Fruit fly (Drosophila melanogaster) whole organism, embryonic: ENCODE data around the gene tra.

ENCODE experiments used
- CG11456 ChIP-seq: fragments of 200-800 bp; sonication (Bioruptor generic); IDR thresholded peaks from 3 replicates; pipeline ENCODE4 v1.3.6; 2022; ENCODE audit warnings: missing biosample characterization, missing genetic modification characterization
- CG12391 ChIP-seq: fragments of 200-800 bp; sonication (Bioruptor generic); optimal IDR thresholded peaks from 3 replicates; lab custom pipeline; 2018; ENCODE audit warnings: missing biosample characterization, mild to moderate bottlenecking, missing genetic modification characterization, moderate library complexity
- CG13287 ChIP-seq: fragments of 200-800 bp; sonication (Bioruptor generic); IDR thresholded peaks from 2 replicates; pipeline ENCODE4 v1.3.6; 2022; ENCODE audit warnings: missing biosample characterization, missing genetic modification characterization; ENCODE audit not compliant: partially characterized antibody
- CG14014 ChIP-seq: fragments of 200-800 bp; sonication (Bioruptor generic); IDR thresholded peaks from 2 replicates; pipeline ENCODE4 v1.3.6; 2022; ENCODE audit warnings: missing biosample characterization, missing genetic modification characterization
- CG16813 ChIP-seq: fragments of 200-800 bp; sonication (Bioruptor generic); IDR thresholded peaks from 3 replicates; pipeline ENCODE4 v1.3.6; 2022; ENCODE audit warnings: missing biosample characterization, missing genetic modification characterization; ENCODE audit not compliant: partially characterized antibody
- CG16815 ChIP-seq: fragments of 200-800 bp; sonication (Bioruptor generic); optimal IDR thresholded peaks from 3 replicates; lab custom pipeline; 2017; ENCODE audit warnings: missing biosample characterization, mild to moderate bottlenecking, missing genetic modification characterization
- CG2116 ChIP-seq: fragments of 200-800 bp; sonication (Bioruptor generic); optimal IDR thresholded peaks from 3 replicates; lab custom pipeline; 2018; ENCODE audit warnings: missing biosample characterization, mild to moderate bottlenecking, missing genetic modification characterization
- CG32532 ChIP-seq: fragments of 200-800 bp; sonication (Bioruptor generic); IDR thresholded peaks from 2 replicates; pipeline ENCODE4 v1.3.6; 2022; ENCODE audit warnings: missing biosample characterization, missing genetic modification characterization
- CG34224 ChIP-seq: fragments of 200-800 bp; sonication (Bioruptor generic); IDR thresholded peaks from 3 replicates; pipeline ENCODE4 v1.3.6; 2022; ENCODE audit warnings: missing biosample characterization, missing genetic modification characterization; ENCODE audit not compliant: partially characterized antibody
- CG3995 ChIP-seq: fragments of 200-800 bp; sonication (Bioruptor generic); optimal IDR thresholded peaks from 3 replicates; lab custom pipeline; 2016; ENCODE audit warnings: missing biosample characterization, missing genetic modification characterization
- CG6765 ChIP-seq: fragments of 200-800 bp; sonication (Bioruptor generic); optimal IDR thresholded peaks from 3 replicates; lab custom pipeline; 2017; ENCODE audit warnings: missing biosample characterization, mild to moderate bottlenecking, missing genetic modification characterization
- CG8290 ChIP-seq, 3 experiments: fragments of 200-800 bp; sonication (Bioruptor generic); optimal IDR thresholded peaks; 2 replicates each; lab custom pipeline; 2016 to 2019; ENCODE audit warnings: missing biosample characterization in 3 of 3, missing genetic modification characterization in 3 of 3, mild to moderate bottlenecking in 2 of 3, moderate library complexity in 1 of 3
- CHES-1-like ChIP-seq: fragments of 200-800 bp; sonication (Bioruptor generic); optimal IDR thresholded peaks from 2 replicates; lab custom pipeline; 2016; ENCODE audit warnings: missing biosample characterization, missing genetic modification characterization
- D ChIP-seq, 2 experiments: fragments of 200-800 bp in 1 of 2; fragments of >200 bp in 1 of 2; sonication (Bioruptor generic) in 1 of 2; optimal IDR thresholded peaks; 2 replicates in 1 of 2; 3 replicates in 1 of 2; lab custom pipeline; 2017; ENCODE audit warnings: mild to moderate bottlenecking in 1 of 2, missing biosample characterization in 1 of 2, missing genetic modification characterization in 1 of 2, missing genetic modification reagents in 1 of 2
- Deaf1 ChIP-seq: fragments of 200-800 bp; optimal IDR thresholded peaks from 3 replicates; lab custom pipeline; 2019; ENCODE audit warnings: missing biosample characterization, mild to moderate bottlenecking, missing genetic modification characterization, moderate library complexity
- H15 ChIP-seq: fragments of 200-800 bp; sonication (Bioruptor generic); IDR thresholded peaks from 3 replicates; pipeline ENCODE4 v1.3.6; 2022; ENCODE audit warnings: missing biosample characterization, missing genetic modification characterization
- HmgZ ChIP-seq: fragments of 200-800 bp; sonication (Bioruptor generic); optimal IDR thresholded peaks from 2 replicates; lab custom pipeline; 2018; ENCODE audit warnings: missing biosample characterization, mild to moderate bottlenecking, missing genetic modification characterization
- Hmx ChIP-seq: fragments of 200-800 bp; sonication (Bioruptor generic); optimal IDR thresholded peaks from 2 replicates; lab custom pipeline; 2016; ENCODE audit warnings: missing biosample characterization, missing genetic modification characterization
- Lim3 ChIP-seq: fragments of 200-800 bp; sonication (Bioruptor generic); IDR thresholded peaks from 2 replicates; pipeline ENCODE4 v1.3.6; 2022; ENCODE audit warnings: missing biosample characterization, missing genetic modification characterization
- MBD-R2 ChIP-seq: fragments of 200-800 bp; sonication (Bioruptor generic); IDR thresholded peaks from 2 replicates; pipeline ENCODE4 v1.3.6; 2022; ENCODE audit warnings: missing biosample characterization, missing genetic modification characterization
- Med ChIP-seq: fragments of 200-800 bp; sonication (Bioruptor generic); peaks from one replicate; lab custom pipeline; 2016; ENCODE audit warnings: missing biosample characterization, missing genetic modification characterization, mild to moderate bottlenecking, inconsistent platforms, moderate library complexity
- NC2β ChIP-seq: fragments of 200-800 bp; sonication (Bioruptor generic); optimal IDR thresholded peaks from 2 replicates; lab custom pipeline; 2016; ENCODE audit warnings: missing biosample characterization, missing genetic modification characterization
- NFAT ChIP-seq: fragments of 200-800 bp; sonication (Bioruptor generic); IDR thresholded peaks from 2 replicates; pipeline ENCODE4 v1.3.6; 2022; ENCODE audit warnings: missing biosample characterization, missing genetic modification characterization
- Oli ChIP-seq: fragments of 200-800 bp; sonication (Bioruptor generic); optimal IDR thresholded peaks from 2 replicates; lab custom pipeline; 2018; ENCODE audit warnings: missing biosample characterization, mild to moderate bottlenecking, missing genetic modification characterization, moderate library complexity
- Scr ChIP-seq: fragments of 200-800 bp; sonication (Bioruptor generic); IDR thresholded peaks from 2 replicates; pipeline ENCODE4 v1.3.6; 2022; ENCODE audit warnings: missing biosample characterization, missing genetic modification characterization; ENCODE audit not compliant: partially characterized antibody
- YL-1 ChIP-seq: fragments of 200-800 bp; sonication (Bioruptor generic); optimal IDR thresholded peaks from 3 replicates; lab custom pipeline; 2017; ENCODE audit warnings: missing biosample characterization, mild to moderate bottlenecking, missing genetic modification characterization
- ac ChIP-seq: fragments of 200-800 bp; sonication (Bioruptor generic); optimal IDR thresholded peaks from 3 replicates; lab custom pipeline; 2017; ENCODE audit warnings: missing biosample characterization, mild to moderate bottlenecking, missing genetic modification characterization
- amos ChIP-seq: fragments of 200-800 bp; sonication (Bioruptor generic); IDR thresholded peaks from 2 replicates; pipeline ENCODE4 v1.3.6; 2022; ENCODE audit warnings: missing biosample characterization, missing genetic modification characterization; ENCODE audit not compliant: partially characterized antibody
- caup ChIP-seq: fragments of 200-800 bp; sonication (Bioruptor generic); optimal IDR thresholded peaks from 3 replicates; lab custom pipeline; 2017; ENCODE audit warnings: missing biosample characterization, mild to moderate bottlenecking, missing genetic modification characterization, moderate library complexity; ENCODE audit not compliant: severe bottlenecking
- crp ChIP-seq, 2 experiments: fragments of 200-800 bp; sonication (Bioruptor generic); optimal IDR thresholded peaks; 2 replicates in 1 of 2; 3 replicates in 1 of 2; lab custom pipeline; 2017; ENCODE audit warnings: missing biosample characterization in 2 of 2, missing genetic modification characterization in 2 of 2, mild to moderate bottlenecking in 1 of 2, moderate library complexity in 1 of 2
- exex ChIP-seq: fragments of 200-800 bp; sonication (Bioruptor generic); optimal IDR thresholded peaks from 4 replicates; lab custom pipeline; 2018; ENCODE audit warnings: missing biosample characterization, mild to moderate bottlenecking, missing genetic modification characterization, moderate library complexity
- grau ChIP-seq: fragments of 200-800 bp; optimal IDR thresholded peaks from 3 replicates; lab custom pipeline; 2019; ENCODE audit warnings: missing biosample characterization, mild to moderate bottlenecking, missing genetic modification characterization, moderate library complexity
- grn ChIP-seq: fragments of 200-800 bp; sonication (Bioruptor generic); optimal IDR thresholded peaks from 3 replicates; lab custom pipeline; 2017; ENCODE audit warnings: missing biosample characterization, missing genetic modification characterization
- inv ChIP-seq: fragments of 200-800 bp; sonication (Bioruptor generic); IDR thresholded peaks from 2 replicates; pipeline ENCODE4 v1.3.6; 2022; ENCODE audit warnings: missing biosample characterization, missing genetic modification characterization; ENCODE audit not compliant: partially characterized antibody
- kah ChIP-seq: fragments of 200-800 bp; sonication (Bioruptor generic); optimal IDR thresholded peaks from 2 replicates; lab custom pipeline; 2018; ENCODE audit warnings: missing biosample characterization, mild to moderate bottlenecking, missing genetic modification characterization
- ken ChIP-seq: fragments of 200-800 bp; sonication (Bioruptor generic); IDR thresholded peaks from 3 replicates; pipeline ENCODE4 v1.3.6; 2022; ENCODE audit warnings: missing biosample characterization, missing genetic modification characterization
- nom ChIP-seq: fragments of 200-800 bp; sonication (Bioruptor generic); optimal IDR thresholded peaks from 2 replicates; lab custom pipeline; 2017; ENCODE audit warnings: missing biosample characterization, missing genetic modification characterization, mild to moderate bottlenecking, moderate library complexity, missing genetic modification reagents
- pan ChIP-seq, 4 experiments: fragments of >200 bp in 3 of 4; fragments of 200-800 bp in 1 of 4; sonication (Bioruptor generic) in 1 of 4; optimal IDR thresholded peaks in 3 of 4; IDR thresholded peaks in 1 of 4; 2 replicates each; pipeline versions ENCODE4 v1.3.6 to Lab custom; 2017 to 2022; ENCODE audit warnings: missing biosample characterization in 2 of 4, missing genetic modification characterization in 2 of 4, mixed read lengths in 1 of 4
- sna ChIP-seq: fragments of 200-800 bp; sonication (Bioruptor generic); IDR thresholded peaks from 2 replicates; pipeline ENCODE4 v1.3.6; 2022; ENCODE audit warnings: missing biosample characterization, missing genetic modification characterization; ENCODE audit not compliant: partially characterized antibody
- trh ChIP-seq: fragments of 200-800 bp; sonication (Bioruptor generic); optimal IDR thresholded peaks from 2 replicates; lab custom pipeline; 2016; ENCODE audit warnings: missing biosample characterization, missing genetic modification characterization
- tx ChIP-seq: fragments of 200-800 bp; sonication (Bioruptor generic); optimal IDR thresholded peaks from 2 replicates; lab custom pipeline; 2016; ENCODE audit warnings: missing biosample characterization, missing genetic modification characterization
- vvl ChIP-seq: fragments of 200-800 bp; sonication (Bioruptor generic); IDR thresholded peaks from 2 replicates; pipeline ENCODE4 v1.3.6; 2022; ENCODE audit warnings: missing biosample characterization, missing genetic modification characterization
- wdn ChIP-seq: fragments of 200-800 bp; sonication (Bioruptor generic); IDR thresholded peaks from 2 replicates; pipeline ENCODE4 v1.3.6; 2022; ENCODE audit warnings: missing biosample characterization, missing genetic modification characterization

tra gene

DNA sequence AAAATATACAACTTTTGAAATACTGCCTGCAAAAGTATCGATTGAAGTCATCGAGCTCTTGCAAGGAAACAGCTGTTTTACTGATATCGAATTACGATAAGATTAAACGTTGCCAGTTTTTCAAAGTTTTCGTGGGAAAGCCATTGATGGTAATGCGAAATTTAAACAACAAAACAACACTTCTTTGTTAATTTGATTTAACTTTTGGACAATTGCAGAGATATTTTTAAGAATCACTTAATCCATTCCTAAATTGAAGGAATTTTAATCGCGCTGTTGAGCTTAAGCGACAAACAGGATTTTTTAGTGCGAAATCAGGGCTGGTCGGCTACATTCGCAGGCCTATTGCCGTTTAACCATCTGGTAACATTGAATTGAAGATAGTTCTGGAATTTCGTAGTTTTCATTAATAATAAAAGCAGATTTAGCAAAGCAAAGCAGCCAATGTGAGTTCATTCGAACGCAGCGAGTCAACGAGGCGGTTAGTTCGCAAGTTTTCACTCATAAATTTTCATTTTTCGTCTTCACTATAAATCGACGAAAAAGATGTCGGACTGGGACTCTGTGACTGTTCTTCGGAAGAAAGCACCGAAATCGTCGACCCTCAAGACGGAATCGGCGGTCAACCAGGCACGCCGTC is 16.4 kb downstream of the tra start, which contains the start of gene mbf1 (continued):
- TF ChIP-seq Scr (GFP tag; lab: Robert Waterston, UW), result peak; percentile 66
- no peak for TF ChIP-seq wdn (GFP tag; lab: Robert Waterston, UW)
- TF ChIP-seq crp (GFP tag; optimal IDR thresholded peaks at IDR 0.05; lab: Kevin White, UChicago), result peak; percentile 62 to 92
- TF ChIP-seq kah (GFP tag; lab: Kevin White, UChicago), result no peak
- TF ChIP-seq CG16815 (GFP tag; lab: Kevin White, UChicago), result no peak
- TF ChIP-seq CG34224 (GFP tag; lab: Robert Waterston, UW), result peak; percentile 66
- no peak for TF ChIP-seq H15
- TF ChIP-seq sna (GFP tag; lab: Robert Waterston, UW), result peak; percentile 73
- TF ChIP-seq HmgZ (tag; lab: Kevin White, UChicago), result peak; percentile 53
- TF ChIP-seq Deaf1 (tag; lab: Kevin White, UChicago), result peak; percentile 10
- peak; percentile 48; the same call in 1 of the 2 replicates for TF ChIP-seq inv (GFP tag; lab: Robert Waterston, UW)

DNA sequence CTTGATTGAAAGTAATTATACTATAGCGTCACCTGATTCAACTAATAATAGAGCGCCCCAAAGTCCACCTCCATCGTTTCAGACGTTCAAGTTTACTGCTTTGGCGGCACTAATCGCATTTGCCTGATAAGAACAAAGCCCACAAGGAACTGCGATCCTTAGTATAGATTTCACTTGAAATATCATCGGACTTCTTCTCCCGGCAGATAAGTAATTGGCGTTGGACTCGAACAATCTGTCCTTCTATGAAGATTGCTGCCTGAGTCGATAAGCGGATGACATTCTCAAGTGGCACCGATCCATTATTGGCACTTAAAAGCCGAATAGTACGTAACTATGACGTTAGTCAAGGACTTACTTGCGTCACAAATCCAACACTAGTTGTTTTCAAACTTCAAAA is 17.6 kb downstream of the tra start, which contains the start of gene Mipp1:
Gene Mipp1 (minus strand): TSS at position 101 of the 400 bp plus-strand sequence.
- TF ChIP-seq grn (GFP tag; lab: Kevin White, UChicago) (peak; percentile 33), exex (tag; lab: Kevin White, UChicago) (peak; percentile 77)

DNA sequence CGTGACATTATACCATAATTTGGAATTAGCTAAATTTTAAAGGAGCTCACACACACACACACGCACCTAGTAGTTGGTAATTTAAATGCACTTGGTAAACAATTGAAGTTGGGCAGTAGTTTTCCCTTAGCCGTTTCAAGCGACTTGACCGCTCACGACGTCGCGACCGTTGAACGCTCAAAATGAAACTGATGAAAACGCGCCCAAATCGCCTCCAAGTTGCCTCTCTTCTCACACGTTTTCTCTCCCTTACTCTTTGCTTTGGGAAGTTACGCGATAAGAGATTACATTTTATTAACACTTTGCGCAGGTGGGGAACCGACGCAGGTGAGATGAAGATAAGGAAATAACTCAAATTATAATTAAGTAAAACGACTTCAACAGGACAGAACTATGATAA is 18.6 kb downstream of the tra start:
- TF ChIP-seq YL-1 (GFP tag; lab: Kevin White, UChicago), result no peak
- TF ChIP-seq CG32532 (GFP tag; lab: Robert Waterston, UW), result peak; percentile 32; the same call in 1 of the 2 replicates
- TF ChIP-seq CG13287 (GFP tag; lab: Robert Waterston, UW), result peak; percentile 23; the same call in 1 of the 2 replicates
- no peak for TF ChIP-seq CG8290 (GFP tag; optimal IDR thresholded peaks at IDR 0.05; lab: Kevin White, UChicago)
- peak in 1 of 2 experiments; percentile 40 for TF ChIP-seq CG8290 (tag; optimal IDR thresholded peaks at IDR 0.05; lab: Kevin White, UChicago)
- TF ChIP-seq Oli, result no peak
- TF ChIP-seq CG6765 (GFP tag; lab: Kevin White, UChicago), result no peak
- no peak for TF ChIP-seq Lim3 (GFP tag; lab: Robert Waterston, UW)
- peak; percentile 2 for TF ChIP-seq caup (GFP tag; lab: Kevin White, UChicago)
- TF ChIP-seq CHES-1-like (GFP tag; lab: Kevin White, UChicago), result peak; percentile 1
- TF ChIP-seq grau (tag; lab: Kevin White, UChicago), result peak; percentile 11
- TF ChIP-seq MBD-R2 (GFP tag; lab: Robert Waterston, UW), result no peak
- TF ChIP-seq CG12391 (tag; lab: Kevin White, UChicago), result no peak
- peak; percentile 33 for TF ChIP-seq ac (GFP tag; lab: Kevin White, UChicago)
- no peak for TF ChIP-seq CG3995 (GFP tag; lab: Kevin White, UChicago)
- no peak for TF ChIP-seq nom (GFP tag; lab: Kevin White, UChicago)
- peak; percentile 49 for TF ChIP-seq vvl (GFP tag; lab: Robert Waterston, UW)
- no peak; the same call in 2 of the 3 replicates for TF ChIP-seq ken
- TF ChIP-seq NFAT (GFP tag; lab: Robert Waterston, UW), result peak; percentile 54; the same call in 1 of the 2 replicates
- TF ChIP-seq NC2β (GFP tag; lab: Kevin White, UChicago), result no peak
- no peak; the same call in 1 of the 2 replicates for TF ChIP-seq amos (GFP tag; lab: Robert Waterston, UW)
- TF ChIP-seq CG11456 (GFP tag; lab: Robert Waterston, UW), result no peak
- no peak for TF ChIP-seq tx (GFP tag; lab: Kevin White, UChicago)
- no peak for TF ChIP-seq pan (optimal IDR thresholded peaks at IDR 0.05; lab: Kevin White, UChicago)
- TF ChIP-seq pan (GFP tag; optimal IDR thresholded peaks at IDR 0.05 in 1 of 2, IDR thresholded peaks at IDR 0.05 in 1 of 2), result no peak
- TF ChIP-seq Hmx (GFP tag; lab: Kevin White, UChicago), result no peak
- TF ChIP-seq CG16813 (GFP tag; lab: Robert Waterston, UW), result no peak
- no peak for TF ChIP-seq trh
- peak; percentile 17; the same call in 1 of the 2 replicates for TF ChIP-seq CG14014 (GFP tag; lab: Robert Waterston, UW)
- TF ChIP-seq Med (GFP tag; lab: Kevin White, UChicago), result peak; percentile 70
- TF ChIP-seq CG2116 (GFP tag; lab: Kevin White, UChicago), result no peak
- TF ChIP-seq D (optimal IDR thresholded peaks at IDR 0.05; lab: Kevin White, UChicago), result no peak
- TF ChIP-seq D (GFP tag; optimal IDR thresholded peaks at IDR 0.05; lab: Kevin White, UChicago), result no peak
